Worm (Caenorhabditis elegans): ENCODE measurements around the gene del-9.

DNA sequence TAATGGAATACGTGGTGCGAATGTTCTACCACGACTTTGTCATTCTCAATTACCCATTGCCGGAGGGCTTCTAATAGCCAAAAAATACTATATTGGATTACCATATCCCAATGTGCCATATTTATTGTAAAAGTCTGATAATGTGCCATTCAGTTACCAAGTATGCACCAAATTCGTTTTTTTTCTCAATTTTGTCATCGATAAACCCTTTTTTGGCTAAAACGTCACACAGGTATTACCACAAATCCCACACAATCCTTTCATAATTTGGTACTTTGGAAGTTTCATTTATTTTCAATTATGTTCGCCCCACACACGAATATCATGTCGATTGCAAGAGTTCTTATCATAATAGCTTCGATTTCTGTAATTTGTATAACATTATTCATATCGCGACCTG lies 10.9 kb upstream of the del-9 start, which contains the start of gene vep-2:
- TF ChIP-seq nhr-120 (GFP tag; IDR thresholded peaks at IDR 0.05) (no peak), ceh-100 (GFP tag; IDR thresholded peaks at IDR 0.05) (no peak), B0261.1 (tag; optimal IDR thresholded peaks at IDR 0.05) (no peak), efl-1 (GFP tag; optimal IDR thresholded peaks at IDR 0.05) (no peak), nfya-1 (tag; optimal IDR thresholded peaks at IDR 0.05; ENCODE audit: borderline replicate concordance, insufficient read depth) (no peak), let-607 (tag; optimal IDR thresholded peaks at IDR 0.05) (no peak), dpl-1 (GFP tag; optimal IDR thresholded peaks at IDR 0.05) (no peak), ceh-58 (GFP tag; IDR thresholded peaks at IDR 0.05) (no peak), B0019.2 (GFP tag; conservative IDR thresholded peaks at IDR 0.05) (no peak), lin-35 (GFP tag; optimal IDR thresholded peaks at IDR 0.05) (no peak)

All from whole organism, young adult.